Fruit fly (Drosophila melanogaster) whole organism, embryonic: ENCODE results near the gene gdl.

Experiments used
- Asciz ChIP-seq: fragments of 200-800 bp; sonication (Bioruptor generic); optimal IDR thresholded peaks from 2 replicates; lab custom pipeline; 2017; ENCODE audit warnings: missing biosample characterization, mild to moderate bottlenecking, missing genetic modification characterization, missing genetic modification reagents
- CG10147 ChIP-seq: fragments of 200-800 bp; sonication (Bioruptor generic); optimal IDR thresholded peaks from 2 replicates; lab custom pipeline; 2019; ENCODE audit warnings: missing biosample characterization, mild to moderate bottlenecking, missing genetic modification characterization, moderate library complexity
- CG10267 ChIP-seq: fragments of 200-800 bp; sonication (Bioruptor generic); optimal IDR thresholded peaks from 2 replicates; lab custom pipeline; 2018; ENCODE audit warnings: missing biosample characterization, mild to moderate bottlenecking, missing genetic modification characterization, moderate library complexity
- CG10979 ChIP-seq: fragments of 200-800 bp; sonication (Bioruptor generic); optimal IDR thresholded peaks from 2 replicates; lab custom pipeline; 2018; ENCODE audit warnings: missing biosample characterization, mild to moderate bottlenecking, missing genetic modification characterization, moderate library complexity
- CG11504 ChIP-seq: fragments of 200-800 bp; sonication (Bioruptor generic); optimal IDR thresholded peaks from 3 replicates; lab custom pipeline; 2019; ENCODE audit warnings: missing biosample characterization, mild to moderate bottlenecking, missing genetic modification characterization, moderate library complexity
- CG13287 ChIP-seq: fragments of 200-800 bp; sonication (Bioruptor generic); IDR thresholded peaks from 2 replicates; pipeline ENCODE4 v1.3.6; 2022; ENCODE audit warnings: missing biosample characterization, missing genetic modification characterization; ENCODE audit not compliant: partially characterized antibody
- CG14710 ChIP-seq: fragments of 200-800 bp; sonication (Bioruptor generic); optimal IDR thresholded peaks from 3 replicates; lab custom pipeline; 2019; ENCODE audit warnings: missing biosample characterization, mild to moderate bottlenecking, missing genetic modification characterization, moderate library complexity
- CG14860 ChIP-seq: fragments of 200-800 bp; sonication (Bioruptor generic); IDR thresholded peaks from 3 replicates; pipeline ENCODE4 v1.3.6; 2022; ENCODE audit warnings: missing biosample characterization, missing genetic modification characterization; ENCODE audit not compliant: partially characterized antibody
- CG15601 ChIP-seq: fragments of 200-800 bp; sonication (Bioruptor generic); optimal IDR thresholded peaks from 3 replicates; lab custom pipeline; 2019; ENCODE audit warnings: missing biosample characterization, mild to moderate bottlenecking, missing genetic modification characterization, moderate library complexity
- CG1603 ChIP-seq: fragments of 200-800 bp; sonication (Bioruptor generic); optimal IDR thresholded peaks from 2 replicates; lab custom pipeline; 2019; ENCODE audit warnings: missing biosample characterization, mild to moderate bottlenecking, missing genetic modification characterization, moderate library complexity
- CG17361 ChIP-seq: fragments of 200-800 bp; sonication (Bioruptor generic); IDR thresholded peaks from 3 replicates; pipeline ENCODE4 v1.3.6; 2022; ENCODE audit warnings: missing biosample characterization, missing genetic modification characterization
- CG18599 ChIP-seq: fragments of 200-800 bp; sonication (Bioruptor generic); optimal IDR thresholded peaks from 3 replicates; lab custom pipeline; 2017; ENCODE audit warnings: missing biosample characterization, missing genetic modification characterization, mild to moderate bottlenecking, moderate library complexity, missing genetic modification reagents
- CG2116 ChIP-seq: fragments of 200-800 bp; sonication (Bioruptor generic); optimal IDR thresholded peaks from 3 replicates; lab custom pipeline; 2018; ENCODE audit warnings: missing biosample characterization, mild to moderate bottlenecking, missing genetic modification characterization
- CG2120 ChIP-seq: fragments of 200-800 bp; sonication (Bioruptor generic); optimal IDR thresholded peaks from 3 replicates; lab custom pipeline; 2016; ENCODE audit warnings: missing biosample characterization, missing genetic modification characterization
- CG2199 ChIP-seq: fragments of 200-800 bp; sonication (Bioruptor generic); IDR thresholded peaks from 3 replicates; pipeline ENCODE4 v1.3.6; 2022; ENCODE audit warnings: missing biosample characterization, missing genetic modification characterization
- CG2712 ChIP-seq: fragments of 200-800 bp; optimal IDR thresholded peaks from 3 replicates; lab custom pipeline; 2019; ENCODE audit warnings: missing biosample characterization, mild to moderate bottlenecking, missing genetic modification characterization, moderate library complexity
- CG30020 ChIP-seq: fragments of 200-800 bp; optimal IDR thresholded peaks from 2 replicates; lab custom pipeline; 2019; ENCODE audit warnings: missing biosample characterization, mild to moderate bottlenecking, missing genetic modification characterization, moderate library complexity
- CG30431 ChIP-seq: fragments of 200-800 bp; sonication (Bioruptor generic); optimal IDR thresholded peaks from 2 replicates; lab custom pipeline; 2017; ENCODE audit warnings: missing biosample characterization, missing genetic modification characterization
- CG31365 ChIP-seq: fragments of 200-800 bp; sonication (Bioruptor generic); optimal IDR thresholded peaks from 2 replicates; lab custom pipeline; 2018; ENCODE audit warnings: missing biosample characterization, mild to moderate bottlenecking, missing genetic modification characterization
- CG34422 ChIP-seq: fragments of 200-800 bp; sonication (Bioruptor generic); IDR thresholded peaks from 3 replicates; pipeline ENCODE4 v1.3.6; 2022; ENCODE audit warnings: missing biosample characterization, missing genetic modification characterization
- CG4328 ChIP-seq: fragments of 200-800 bp; sonication (Bioruptor generic); optimal IDR thresholded peaks from 3 replicates; lab custom pipeline; 2017; ENCODE audit warnings: missing biosample characterization, missing genetic modification reagents, missing genetic modification characterization
- CG4360 ChIP-seq: fragments of 200-800 bp; sonication (Bioruptor generic); IDR thresholded peaks from 2 replicates; pipeline ENCODE4 v1.3.6; 2022; ENCODE audit warnings: missing biosample characterization, missing genetic modification characterization
- CG4730 ChIP-seq: fragments of 200-800 bp; sonication (Bioruptor generic); IDR thresholded peaks from 2 replicates; pipeline ENCODE4 v1.3.6; 2022; ENCODE audit warnings: missing biosample characterization, missing genetic modification characterization
- Dp ChIP-seq: fragments of 200-800 bp; sonication (Bioruptor generic); optimal IDR thresholded peaks from 2 replicates; lab custom pipeline; 2018; ENCODE audit warnings: missing biosample characterization, mild to moderate bottlenecking, missing genetic modification characterization, moderate library complexity
- Ets97D ChIP-seq: fragments of 200-800 bp; sonication (Bioruptor generic); optimal IDR thresholded peaks from 3 replicates; lab custom pipeline; 2016; ENCODE audit warnings: missing biosample characterization, missing genetic modification characterization
- Fer2 ChIP-seq: fragments of 200-800 bp; sonication (Bioruptor generic); optimal IDR thresholded peaks from 2 replicates; lab custom pipeline; 2018; ENCODE audit warnings: missing biosample characterization, mild to moderate bottlenecking, missing genetic modification characterization, moderate library complexity
- Gsc ChIP-seq: fragments of 200-800 bp; sonication (Bioruptor generic); IDR thresholded peaks from 2 replicates; pipeline ENCODE4 v1.3.6; 2022; ENCODE audit warnings: missing biosample characterization, missing genetic modification characterization
- HLHmδ ChIP-seq: fragments of 200-800 bp; sonication (Bioruptor generic); optimal IDR thresholded peaks from 2 replicates; lab custom pipeline; 2018; ENCODE audit warnings: missing biosample characterization, mild to moderate bottlenecking, missing genetic modification characterization, moderate library complexity
- Hr78 ChIP-seq, 2 experiments: fragments of 200-800 bp in 1 of 2; fragments of >200 bp in 1 of 2; sonication (Bioruptor generic) in 1 of 2; optimal IDR thresholded peaks; 2 replicates each; lab custom pipeline; 2017 to 2019; ENCODE audit warnings: missing biosample characterization in 2 of 2, missing genetic modification characterization in 2 of 2, mild to moderate bottlenecking in 1 of 2, moderate library complexity in 1 of 2
- Scr ChIP-seq: fragments of 200-800 bp; sonication (Bioruptor generic); IDR thresholded peaks from 2 replicates; pipeline ENCODE4 v1.3.6; 2022; ENCODE audit warnings: missing biosample characterization, missing genetic modification characterization; ENCODE audit not compliant: partially characterized antibody
- Stat92E ChIP-seq, 3 experiments: fragments of >200 bp in 2 of 3; fragments of 200-800 bp in 1 of 3; sonication (Bioruptor generic) in 1 of 3; optimal IDR thresholded peaks; 2 replicates each; lab custom pipeline; 2017 to 2019; ENCODE audit warnings: missing biosample characterization in 3 of 3, missing genetic modification characterization in 3 of 3, mild to moderate bottlenecking in 1 of 3, moderate library complexity in 1 of 3
- amos ChIP-seq: fragments of 200-800 bp; sonication (Bioruptor generic); IDR thresholded peaks from 2 replicates; pipeline ENCODE4 v1.3.6; 2022; ENCODE audit warnings: missing biosample characterization, missing genetic modification characterization; ENCODE audit not compliant: partially characterized antibody
- dm ChIP-seq: fragments of 200-800 bp; sonication (Bioruptor generic); optimal IDR thresholded peaks from 3 replicates; lab custom pipeline; 2016; ENCODE audit warnings: missing biosample characterization, missing genetic modification characterization
- fu2 ChIP-seq: fragments of 200-800 bp; sonication (Bioruptor generic); optimal IDR thresholded peaks from 2 replicates; lab custom pipeline; 2016; ENCODE audit warnings: missing biosample characterization, missing genetic modification characterization
- jumu ChIP-seq: fragments of 200-800 bp; sonication (Bioruptor generic); optimal IDR thresholded peaks from 3 replicates; lab custom pipeline; 2016; ENCODE audit warnings: missing biosample characterization, missing genetic modification characterization
- kah ChIP-seq: fragments of 200-800 bp; sonication (Bioruptor generic); optimal IDR thresholded peaks from 2 replicates; lab custom pipeline; 2018; ENCODE audit warnings: missing biosample characterization, mild to moderate bottlenecking, missing genetic modification characterization
- knrl ChIP-seq: fragments of 200-800 bp; sonication (Bioruptor generic); IDR thresholded peaks from 3 replicates; pipeline ENCODE4 v1.3.6; 2022; ENCODE audit warnings: missing biosample characterization, missing genetic modification characterization; ENCODE audit not compliant: partially characterized antibody
- nau ChIP-seq: fragments of 200-800 bp; sonication (Bioruptor generic); optimal IDR thresholded peaks from 3 replicates; lab custom pipeline; 2017; ENCODE audit warnings: missing biosample characterization, mild to moderate bottlenecking, missing genetic modification characterization, missing genetic modification reagents
- nmo ChIP-seq: fragments of 200-800 bp; sonication (Bioruptor generic); optimal IDR thresholded peaks from 2 replicates; lab custom pipeline; 2018; ENCODE audit warnings: missing biosample characterization, mild to moderate bottlenecking, missing genetic modification characterization, moderate library complexity
- sc ChIP-seq, 3 experiments: fragments of >200 bp in 2 of 3; fragments of 200-800 bp in 1 of 3; sonication (Bioruptor generic) in 1 of 3; optimal IDR thresholded peaks; 2 replicates in 2 of 3; 3 replicates in 1 of 3; lab custom pipeline; 2017; ENCODE audit warnings: mild to moderate bottlenecking in 1 of 3, missing biosample characterization in 1 of 3, missing genetic modification characterization in 1 of 3, missing genetic modification reagents in 1 of 3
- sisA ChIP-seq: fragments of 200-800 bp; sonication (Bioruptor generic); IDR thresholded peaks from 2 replicates; pipeline ENCODE4 v1.3.6; 2022; ENCODE audit warnings: missing biosample characterization, missing genetic modification characterization
- tin ChIP-seq: fragments of 200-800 bp; sonication (Bioruptor generic); optimal IDR thresholded peaks from 3 replicates; lab custom pipeline; 2016; ENCODE audit warnings: missing biosample characterization, missing genetic modification characterization
- twi ChIP-seq: fragments of 200-800 bp; optimal IDR thresholded peaks from 2 replicates; lab custom pipeline; 2019; ENCODE audit warnings: missing biosample characterization, mild to moderate bottlenecking, missing genetic modification characterization, moderate library complexity
- usp ChIP-seq: fragments of >200 bp; optimal IDR thresholded peaks from 2 replicates; lab custom pipeline; 2017; ENCODE audit warnings: missing biosample characterization, missing genetic modification characterization
- vnd ChIP-seq: fragments of 200-800 bp; sonication (Bioruptor generic); IDR thresholded peaks from 3 replicates; pipeline ENCODE4 v1.3.6; 2022; ENCODE audit warnings: missing biosample characterization, missing genetic modification characterization; ENCODE audit not compliant: partially characterized antibody
- zen2 ChIP-seq: fragments of 200-800 bp; sonication (Bioruptor generic); IDR thresholded peaks from 3 replicates; pipeline ENCODE4 v1.3.6; 2022; ENCODE audit warnings: missing biosample characterization, missing genetic modification characterization; ENCODE audit not compliant: partially characterized antibody

Gene gdl

dm6 chr3L:15553993-15554644 is 44.9 kb downstream of the gdl start, which contains the start of gene AGO2 (continued):
- TF ChIP-seq HLHmδ (peak; percentile 16), CG30020 (tag; lab: Kevin White, UChicago) (peak; percentile 63), knrl (GFP tag; lab: Robert Waterston, UW) (peak; percentile 52; the same call in 2 of the 3 replicates), CG2199 (0 out of 3 replicates have a peak, but pooled peaks have one; percentile 46), Dp (peak; percentile 92), nau (GFP tag; lab: Kevin White, UChicago) (peak; percentile 46), CG13287 (GFP tag; lab: Robert Waterston, UW) (peak; percentile 80), Scr (GFP tag; lab: Robert Waterston, UW) (peak; percentile 65), twi (tag; lab: Kevin White, UChicago) (peak; percentile 53), tin (GFP tag; lab: Kevin White, UChicago) (peak; percentile 4), vnd (GFP tag; lab: Robert Waterston, UW) (peak; percentile 62; the same call in 1 of the 3 replicates), Hr78 (GFP tag; optimal IDR thresholded peaks at IDR 0.05; lab: Kevin White, UChicago) (no peak), usp (GFP tag; lab: Kevin White, UChicago) (no peak), CG2712 (tag; lab: Kevin White, UChicago) (peak; percentile 6), Ets97D (GFP tag; lab: Kevin White, UChicago) (peak; percentile 17), CG1603 (peak; percentile 3), CG10979 (tag; lab: Kevin White, UChicago) (peak; percentile 12), kah (GFP tag; lab: Kevin White, UChicago) (no peak), sisA (GFP tag; lab: Robert Waterston, UW) (no peak), CG4328 (GFP tag; lab: Kevin White, UChicago) (no peak), nmo (GFP tag; lab: Kevin White, UChicago) (peak; percentile 18), sc (optimal IDR thresholded peaks at IDR 0.05; lab: Kevin White, UChicago) (no peak), sc (GFP tag; optimal IDR thresholded peaks at IDR 0.05; lab: Kevin White, UChicago) (no peak), CG2120 (peak; percentile 11), CG14860 (GFP tag; lab: Robert Waterston, UW) (peak; percentile 59; the same call in 2 of the 3 replicates), Fer2 (tag; lab: Kevin White, UChicago) (no peak), CG2116 (GFP tag; lab: Kevin White, UChicago) (peak; percentile 91), dm (GFP tag; lab: Kevin White, UChicago) (no peak), CG10147 (GFP tag; lab: Kevin White, UChicago) (peak; percentile 38), jumu (GFP tag; lab: Kevin White, UChicago) (no peak), amos (GFP tag; lab: Robert Waterston, UW) (peak; percentile 74), CG4360 (peak; percentile 100), Gsc (GFP tag; lab: Robert Waterston, UW) (no peak), zen2 (GFP tag; lab: Robert Waterston, UW) (peak; percentile 69; the same call in 2 of the 3 replicates), CG10267 (tag; lab: Kevin White, UChicago) (peak; percentile 41), CG31365 (tag; lab: Kevin White, UChicago) (peak; percentile 3), Asciz (GFP tag; lab: Kevin White, UChicago) (peak; percentile 23), CG18599 (GFP tag; lab: Kevin White, UChicago) (no peak), Stat92E (GFP tag; optimal IDR thresholded peaks at IDR 0.05; lab: Kevin White, UChicago) (peak in 1 of 3 experiments; percentile 78), fu2 (GFP tag; lab: Kevin White, UChicago) (peak; percentile 29), CG15601 (tag; lab: Kevin White, UChicago) (peak; percentile 17), CG4730 (GFP tag; lab: Robert Waterston, UW) (no peak), CG14710 (peak; percentile 81), CG34422 (peak; percentile 76; the same call in 1 of the 3 replicates), CG11504 (tag; lab: Kevin White, UChicago) (peak; percentile 76), CG30431 (GFP tag; lab: Kevin White, UChicago) (no peak), CG17361 (GFP tag; lab: Robert Waterston, UW) (peak; percentile 32; the same call in 1 of the 3 replicates)
